Fruit fly (Drosophila melanogaster) whole organism, embryonic: Measurements from ENCODE around the gene Acbp6.

Source experiments
- Aef1 ChIP-seq: fragments of 200-800 bp; sonication (Bioruptor generic); IDR thresholded peaks from 3 replicates; pipeline ENCODE4 v1.3.6; 2022; ENCODE audit warnings: missing biosample characterization, missing genetic modification characterization
- CG10979 ChIP-seq: fragments of 200-800 bp; sonication (Bioruptor generic); optimal IDR thresholded peaks from 2 replicates; lab custom pipeline; 2018; ENCODE audit warnings: missing biosample characterization, mild to moderate bottlenecking, missing genetic modification characterization, moderate library complexity
- CG11247 ChIP-seq: fragments of 200-800 bp; sonication (Bioruptor generic); IDR thresholded peaks from 2 replicates; pipeline ENCODE4 v1.3.6; 2022; ENCODE audit warnings: missing biosample characterization, missing genetic modification characterization
- CG11504 ChIP-seq: fragments of 200-800 bp; sonication (Bioruptor generic); optimal IDR thresholded peaks from 3 replicates; lab custom pipeline; 2019; ENCODE audit warnings: missing biosample characterization, mild to moderate bottlenecking, missing genetic modification characterization, moderate library complexity
- CG11560 ChIP-seq: fragments of 200-800 bp; sonication (Bioruptor generic); IDR thresholded peaks from 3 replicates; pipeline ENCODE4 v1.3.6; 2022; ENCODE audit warnings: missing biosample characterization, missing genetic modification characterization
- CG12104 ChIP-seq: fragments of 200-800 bp; sonication (Bioruptor generic); optimal IDR thresholded peaks from 3 replicates; lab custom pipeline; 2016; ENCODE audit warnings: missing biosample characterization, missing genetic modification characterization
- CG12236 ChIP-seq: fragments of 200-800 bp; sonication (Bioruptor generic); optimal IDR thresholded peaks from 2 replicates; lab custom pipeline; 2016; ENCODE audit warnings: missing biosample characterization, missing genetic modification characterization
- CG12391 ChIP-seq: fragments of 200-800 bp; sonication (Bioruptor generic); optimal IDR thresholded peaks from 3 replicates; lab custom pipeline; 2018; ENCODE audit warnings: missing biosample characterization, mild to moderate bottlenecking, missing genetic modification characterization, moderate library complexity
- CG13775 ChIP-seq: fragments of 200-800 bp; sonication (Bioruptor generic); optimal IDR thresholded peaks from 3 replicates; lab custom pipeline; 2017; ENCODE audit warnings: missing biosample characterization, mild to moderate bottlenecking, missing genetic modification characterization
- CG14441 ChIP-seq: fragments of 200-800 bp; sonication (Bioruptor generic); IDR thresholded peaks from 2 replicates; pipeline ENCODE4 v1.3.6; 2022; ENCODE audit warnings: missing biosample characterization, missing genetic modification characterization
- CG15073 ChIP-seq: fragments of 200-800 bp; sonication (Bioruptor generic); optimal IDR thresholded peaks from 2 replicates; lab custom pipeline; 2016; ENCODE audit warnings: missing biosample characterization, missing genetic modification characterization
- CG15601 ChIP-seq: fragments of 200-800 bp; sonication (Bioruptor generic); optimal IDR thresholded peaks from 3 replicates; lab custom pipeline; 2019; ENCODE audit warnings: missing biosample characterization, mild to moderate bottlenecking, missing genetic modification characterization, moderate library complexity
- CG18011 ChIP-seq: fragments of 200-800 bp; sonication (Bioruptor generic); optimal IDR thresholded peaks from 2 replicates; lab custom pipeline; 2017; ENCODE audit warnings: missing biosample characterization, missing genetic modification characterization, mild to moderate bottlenecking, moderate library complexity, missing genotype
- CG18764 ChIP-seq: fragments of 200-800 bp; sonication (Bioruptor generic); optimal IDR thresholded peaks from 3 replicates; lab custom pipeline; 2016; ENCODE audit warnings: missing biosample characterization, missing genetic modification characterization
- CG3726 ChIP-seq: fragments of 200-800 bp; sonication (Bioruptor generic); IDR thresholded peaks from 3 replicates; pipeline ENCODE4, ENCODE4 v1.3.6; 2022; ENCODE audit warnings: missing biosample characterization, missing genetic modification characterization
- CG4730 ChIP-seq: fragments of 200-800 bp; sonication (Bioruptor generic); IDR thresholded peaks from 2 replicates; pipeline ENCODE4 v1.3.6; 2022; ENCODE audit warnings: missing biosample characterization, missing genetic modification characterization
- CG6765 ChIP-seq: fragments of 200-800 bp; sonication (Bioruptor generic); optimal IDR thresholded peaks from 3 replicates; lab custom pipeline; 2017; ENCODE audit warnings: missing biosample characterization, mild to moderate bottlenecking, missing genetic modification characterization
- CG6854 ChIP-seq: fragments of 200-800 bp; sonication (Bioruptor generic); optimal IDR thresholded peaks from 3 replicates; lab custom pipeline; 2017; ENCODE audit warnings: missing biosample characterization, mild to moderate bottlenecking, missing genetic modification characterization
- CG7372 ChIP-seq: fragments of 200-800 bp; sonication (Bioruptor generic); IDR thresholded peaks from 2 replicates; pipeline ENCODE4 v1.3.6; 2022; ENCODE audit warnings: missing biosample characterization, missing genetic modification characterization
- Dfd ChIP-seq, 2 experiments: fragments of >200 bp; optimal IDR thresholded peaks; 2 replicates each; lab custom pipeline; 2017; ENCODE audit warnings: missing biosample characterization in 2 of 2, missing genetic modification characterization in 2 of 2
- Dip3 ChIP-seq: fragments of 200-800 bp; sonication (Bioruptor generic); optimal IDR thresholded peaks from 3 replicates; lab custom pipeline; 2016; ENCODE audit warnings: missing biosample characterization, missing genetic modification characterization
- Hsf ChIP-seq: fragments of 200-800 bp; sonication (Bioruptor generic); optimal IDR thresholded peaks from 3 replicates; lab custom pipeline; 2016; ENCODE audit warnings: missing biosample characterization, missing genetic modification characterization
- Lim3 ChIP-seq: fragments of 200-800 bp; sonication (Bioruptor generic); IDR thresholded peaks from 2 replicates; pipeline ENCODE4 v1.3.6; 2022; ENCODE audit warnings: missing biosample characterization, missing genetic modification characterization
- Mrtf ChIP-seq: fragments of 200-800 bp; sonication (Bioruptor generic); IDR thresholded peaks from 3 replicates; pipeline ENCODE4 v1.3.6; 2022; ENCODE audit warnings: missing biosample characterization, missing genetic modification characterization
- NC2β ChIP-seq: fragments of 200-800 bp; sonication (Bioruptor generic); optimal IDR thresholded peaks from 2 replicates; lab custom pipeline; 2016; ENCODE audit warnings: missing biosample characterization, missing genetic modification characterization
- Oaz ChIP-seq: fragments of 200-800 bp; sonication (Bioruptor generic); IDR thresholded peaks from 2 replicates; pipeline ENCODE4 v1.3.6; 2022; ENCODE audit warnings: missing biosample characterization, missing genetic modification characterization
- Oli ChIP-seq: fragments of 200-800 bp; sonication (Bioruptor generic); optimal IDR thresholded peaks from 2 replicates; lab custom pipeline; 2018; ENCODE audit warnings: missing biosample characterization, mild to moderate bottlenecking, missing genetic modification characterization, moderate library complexity
- Ravus ChIP-seq: fragments of 200-800 bp; sonication (Bioruptor generic); IDR thresholded peaks from 2 replicates; pipeline ENCODE4 v1.3.6; 2022; ENCODE audit warnings: missing biosample characterization, missing genetic modification characterization
- Sox100B ChIP-seq: fragments of 200-800 bp; sonication (Bioruptor generic); optimal IDR thresholded peaks from 3 replicates; lab custom pipeline; 2018; ENCODE audit warnings: missing biosample characterization, mild to moderate bottlenecking, missing genetic modification characterization
- Xrp1 ChIP-seq: fragments of 200-800 bp; sonication (Bioruptor generic); IDR thresholded peaks from 2 replicates; pipeline ENCODE4 v1.3.6; 2022; ENCODE audit warnings: missing biosample characterization, missing genetic modification characterization
- ap ChIP-seq: fragments of 200-800 bp; sonication (Bioruptor generic); IDR thresholded peaks from 2 replicates; pipeline ENCODE4 v1.3.6; 2022; ENCODE audit warnings: missing biosample characterization, missing genetic modification characterization
- az2 ChIP-seq: fragments of 200-800 bp; sonication (Bioruptor generic); optimal IDR thresholded peaks from 3 replicates; lab custom pipeline; 2016; ENCODE audit warnings: missing biosample characterization, missing genetic modification characterization
- bbx ChIP-seq: fragments of 200-800 bp; sonication (Bioruptor generic); IDR thresholded peaks from 2 replicates; pipeline ENCODE4 v1.3.6; 2022; ENCODE audit warnings: missing biosample characterization, missing genetic modification characterization; ENCODE audit not compliant: partially characterized antibody
- bowl ChIP-seq: fragments of 200-800 bp; sonication (Bioruptor generic); IDR thresholded peaks from 2 replicates; pipeline ENCODE4 v1.3.6; 2022; ENCODE audit warnings: missing biosample characterization, missing genetic modification characterization
- croc ChIP-seq: fragments of 200-800 bp; sonication (Bioruptor generic); conservative IDR thresholded peaks from 3 replicates; pipeline ENCODE4 v1.3.6; 2022; ENCODE audit warnings: missing biosample characterization, missing genetic modification characterization
- dan ChIP-seq: fragments of 200-800 bp; sonication (Bioruptor generic); IDR thresholded peaks from 2 replicates; pipeline ENCODE4 v1.3.6; 2022; ENCODE audit warnings: missing biosample characterization, missing genetic modification characterization
- en ChIP-seq: fragments of 200-800 bp; sonication (Bioruptor generic); optimal IDR thresholded peaks from 2 replicates; lab custom pipeline; 2016; ENCODE audit warnings: missing biosample characterization, missing genetic modification characterization
- fu2 ChIP-seq: fragments of 200-800 bp; sonication (Bioruptor generic); optimal IDR thresholded peaks from 2 replicates; lab custom pipeline; 2016; ENCODE audit warnings: missing biosample characterization, missing genetic modification characterization
- gem ChIP-seq: fragments of 200-800 bp; sonication (Bioruptor generic); optimal IDR thresholded peaks from 2 replicates; lab custom pipeline; 2019; ENCODE audit warnings: missing biosample characterization, mild to moderate bottlenecking, missing genetic modification characterization, moderate library complexity
- gro ChIP-seq: fragments of 200-800 bp; sonication (Bioruptor generic); optimal IDR thresholded peaks from 2 replicates; lab custom pipeline; 2016; ENCODE audit warnings: missing biosample characterization, missing genetic modification characterization
- hbn ChIP-seq: fragments of 200-800 bp; sonication (Bioruptor generic); IDR thresholded peaks from 2 replicates; pipeline ENCODE4 v1.3.6; 2022; ENCODE audit warnings: missing biosample characterization, missing genetic modification characterization; ENCODE audit not compliant: partially characterized antibody
- lilli ChIP-seq: fragments of 200-800 bp; sonication (Bioruptor generic); optimal IDR thresholded peaks from 3 replicates; lab custom pipeline; 2016; ENCODE audit warnings: missing biosample characterization, missing genetic modification characterization
- lmd ChIP-seq: fragments of 200-800 bp; sonication (Bioruptor generic); IDR thresholded peaks from 2 replicates; pipeline ENCODE4 v1.3.6; 2022; ENCODE audit warnings: missing biosample characterization, missing genetic modification characterization
- mirr ChIP-seq: fragments of 200-800 bp; sonication (Bioruptor generic); optimal IDR thresholded peaks from 3 replicates; lab custom pipeline; 2018; ENCODE audit warnings: missing biosample characterization, mild to moderate bottlenecking, missing genetic modification characterization
- peb ChIP-seq: fragments of 200-800 bp; sonication (Bioruptor generic); IDR thresholded peaks from 2 replicates; pipeline ENCODE4 v1.3.6; 2022; ENCODE audit warnings: missing biosample characterization, missing genetic modification characterization
- pho ChIP-seq: fragments of 200-800 bp; sonication (Bioruptor generic); optimal IDR thresholded peaks from 2 replicates; lab custom pipeline; 2016; ENCODE audit warnings: missing biosample characterization, missing genetic modification characterization
- sc ChIP-seq, 3 experiments: fragments of >200 bp in 2 of 3; fragments of 200-800 bp in 1 of 3; sonication (Bioruptor generic) in 1 of 3; optimal IDR thresholded peaks; 2 replicates in 2 of 3; 3 replicates in 1 of 3; lab custom pipeline; 2017; ENCODE audit warnings: mild to moderate bottlenecking in 1 of 3, missing biosample characterization in 1 of 3, missing genetic modification characterization in 1 of 3, missing genetic modification reagents in 1 of 3
- sim ChIP-seq: fragments of 200-800 bp; sonication (Bioruptor generic); IDR thresholded peaks from 2 replicates; pipeline ENCODE4 v1.3.6; 2022; ENCODE audit warnings: missing biosample characterization, missing genetic modification characterization

Gene Acbp6

dm6 chr3L:7133699-7134655 lies 5.3 kb downstream of the Acbp6 start, which contains the start of gene melt:
TSS of gene melt (plus strand) at chr3L:7134516.
- TF ChIP-seq CG11247 (GFP tag; lab: Robert Waterston, UW) (peak; percentile 51; the same call in 1 of the 2 replicates), NC2β (peak; percentile 71), CG3726 (GFP tag; lab: Robert Waterston, UW) (no peak), Dfd (GFP tag; optimal IDR thresholded peaks at IDR 0.05; lab: Kevin White, UChicago) (no peak), CG15601 (tag; lab: Kevin White, UChicago) (peak; percentile 81), Sox100B (peak; percentile 93), dan (GFP tag; lab: Robert Waterston, UW) (peak; percentile 39; the same call in 1 of the 2 replicates), lilli (GFP tag; lab: Kevin White, UChicago) (peak; percentile 94), CG10979 (tag; lab: Kevin White, UChicago) (peak; percentile 89), CG18764 (peak; percentile 71), CG11504 (peak; percentile 100), sc (optimal IDR thresholded peaks at IDR 0.05; lab: Kevin White, UChicago) (no peak), sc (GFP tag; optimal IDR thresholded peaks at IDR 0.05; lab: Kevin White, UChicago) (peak; percentile 72), hbn (no peak), Ravus (GFP tag; lab: Robert Waterston, UW) (peak; percentile 44), bbx (GFP tag; lab: Robert Waterston, UW) (peak; percentile 49; the same call in 1 of the 2 replicates), Aef1 (GFP tag; lab: Robert Waterston, UW) (peak; percentile 66; the same call in 1 of the 3 replicates), en (peak; percentile 80), pho (peak; percentile 93), CG14441 (peak; percentile 65; the same call in 1 of the 2 replicates), CG12391 (peak; percentile 90), peb (GFP tag; lab: Robert Waterston, UW) (peak; percentile 70), Xrp1 (GFP tag; lab: Robert Waterston, UW) (peak; percentile 79), gro (peak; percentile 90), CG7372 (GFP tag; lab: Robert Waterston, UW) (peak; percentile 78), CG11560 (tag; lab: Robert Waterston, UW) (peak; percentile 43; the same call in 1 of the 3 replicates), Hsf (GFP tag; lab: Kevin White, UChicago) (peak; percentile 92), ap (GFP tag; lab: Robert Waterston, UW) (peak; percentile 47), CG15073 (GFP tag; lab: Kevin White, UChicago) (peak; percentile 63), Oaz (no peak; the same call in 1 of the 2 replicates), Lim3 (GFP tag; lab: Robert Waterston, UW) (0 out of 2 replicates have a peak, but pooled peaks have one; percentile 29), CG18011 (peak; percentile 66), CG12104 (GFP tag; lab: Kevin White, UChicago) (peak; percentile 88), bowl (GFP tag; lab: Robert Waterston, UW) (peak; percentile 51; the same call in 1 of the 2 replicates), gem (tag; lab: Kevin White, UChicago) (peak; percentile 94), CG12236 (GFP tag; lab: Kevin White, UChicago) (peak; percentile 71), az2 (GFP tag; lab: Kevin White, UChicago) (peak; percentile 89), mirr (GFP tag; lab: Kevin White, UChicago) (peak; percentile 12), croc (GFP tag; lab: Robert Waterston, UW) (peak; percentile 62; the same call in 2 of the 3 replicates), Oli (tag; lab: Kevin White, UChicago) (peak; percentile 93), sim (no peak), CG4730 (peak; percentile 64), fu2 (GFP tag; lab: Kevin White, UChicago) (peak; percentile 88), Mrtf (GFP tag; lab: Robert Waterston, UW) (peak; percentile 63; the same call in 2 of the 3 replicates), Dip3 (GFP tag; lab: Kevin White, UChicago) (peak; percentile 86), lmd (peak; percentile 84), CG6765 (GFP tag; lab: Kevin White, UChicago) (peak; percentile 58), CG6854 (GFP tag; lab: Kevin White, UChicago) (peak; percentile 84), CG13775 (GFP tag; lab: Kevin White, UChicago) (peak; percentile 91)
